Fruit fly (Drosophila melanogaster): ENCODE data around the gene NUCB1.

NUCB1 gene

DNA sequence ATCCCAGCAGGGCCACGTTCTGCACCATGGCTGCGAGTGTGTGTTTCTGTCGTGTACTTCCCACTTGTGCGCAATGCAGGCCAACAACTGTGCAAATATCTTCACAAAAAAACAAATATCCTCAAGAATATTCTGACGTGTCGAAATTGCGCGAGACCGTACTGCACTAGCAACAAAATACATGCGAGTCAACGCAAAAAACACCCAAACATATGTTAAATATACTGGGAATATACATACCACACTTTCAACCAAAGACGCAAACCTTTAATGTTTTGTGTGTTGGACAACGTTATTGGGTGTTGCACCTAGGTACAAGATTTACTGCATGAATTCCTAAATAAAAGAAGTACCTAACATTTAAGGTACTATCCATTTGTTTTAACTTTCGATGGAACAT lies at the start of gene NUCB1 (continued):
- TF ChIP-seq CG2116 (GFP tag; optimal IDR thresholded peaks at IDR 0.05) (peak; percentile 56), en (GFP tag; optimal IDR thresholded peaks at IDR 0.05) (no peak), Stat92E (GFP tag; optimal IDR thresholded peaks at IDR 0.05) (peak in 1 of 3 experiments; percentile 23), Neu2 (GFP tag; optimal IDR thresholded peaks at IDR 0.05; ENCODE audit: borderline replicate concordance) (no peak), ash1 (GFP tag; optimal IDR thresholded peaks at IDR 0.05) (no peak), chinmo (GFP tag; IDR thresholded peaks at IDR 0.05; ENCODE audit: partially characterized antibody) (no peak), CG8388 (GFP tag; optimal IDR thresholded peaks at IDR 0.05) (no peak), CG12155 (GFP tag; optimal IDR thresholded peaks at IDR 0.05) (peak; percentile 11), onecut (GFP tag; IDR thresholded peaks at IDR 0.05) (no peak), sisA (GFP tag; IDR thresholded peaks at IDR 0.05) (no peak), fd96Cb (tag; optimal IDR thresholded peaks at IDR 0.05) (no peak), CG1233 (GFP tag; optimal IDR thresholded peaks at IDR 0.05) (peak; percentile 8), disco-r (GFP tag; optimal IDR thresholded peaks at IDR 0.05) (peak; percentile 26), sob (GFP tag; IDR thresholded peaks at IDR 0.05) (peak; percentile 68), CG31388 (GFP tag; optimal IDR thresholded peaks at IDR 0.05) (no peak), prd (optimal IDR thresholded peaks at IDR 0.05) (no peak), prd (GFP tag; IDR thresholded peaks at IDR 0.05) (no peak), exex (tag; optimal IDR thresholded peaks at IDR 0.05) (no peak), dmrt99B (tag; optimal IDR thresholded peaks at IDR 0.05) (no peak), CG6654 (GFP tag; optimal IDR thresholded peaks at IDR 0.05) (no peak), toy (GFP tag; IDR thresholded peaks at IDR 0.05) (no peak), CG13287 (GFP tag; IDR thresholded peaks at IDR 0.05; ENCODE audit: partially characterized antibody) (peak; percentile 56; the same call in 1 of the 2 replicates), tup (GFP tag; optimal IDR thresholded peaks at IDR 0.05) (peak; percentile 27), CG18476 (GFP tag; optimal IDR thresholded peaks at IDR 0.05) (no peak), slbo (GFP tag; IDR thresholded peaks at IDR 0.05) (peak; percentile 58), Bteb2 (GFP tag; optimal IDR thresholded peaks at IDR 0.05) (peak; percentile 16), MTF-1 (GFP tag; optimal IDR thresholded peaks at IDR 0.05; ENCODE audit: borderline replicate concordance) (peak; percentile 36), Dbx (GFP tag; IDR thresholded peaks at IDR 0.05) (peak; percentile 69; the same call in 2 of the 3 replicates), otp (GFP tag; IDR thresholded peaks at IDR 0.05) (no peak), grau (tag; optimal IDR thresholded peaks at IDR 0.05) (no peak), Sox100B (GFP tag; optimal IDR thresholded peaks at IDR 0.05) (no peak), luna (GFP tag; optimal IDR thresholded peaks at IDR 0.05) (peak; percentile 26), croc (GFP tag; conservative IDR thresholded peaks at IDR 0.05) (no peak), CG31224 (GFP tag; IDR thresholded peaks at IDR 0.05) (no peak), abd-A (tag; optimal IDR thresholded peaks at IDR 0.05) (no peak), cas (GFP tag; IDR thresholded peaks at IDR 0.05) (no peak), CG8944 (GFP tag; optimal IDR thresholded peaks at IDR 0.05) (peak; percentile 33), CG9437 (GFP tag; optimal IDR thresholded peaks at IDR 0.05) (no peak), Dip3 (GFP tag; optimal IDR thresholded peaks at IDR 0.05) (peak; percentile 43), knrl (GFP tag; IDR thresholded peaks at IDR 0.05; ENCODE audit: partially characterized antibody) (peak; percentile 26; the same call in 1 of the 3 replicates), CG9215 (GFP tag; IDR thresholded peaks at IDR 0.05) (no peak), CG42726 (GFP tag; IDR thresholded peaks at IDR 0.05; ENCODE audit: partially characterized antibody) (no peak), Lim3 (GFP tag; IDR thresholded peaks at IDR 0.05) (no peak), CG6813 (GFP tag; optimal IDR thresholded peaks at IDR 0.05) (peak; percentile 16), CG7271 (tag; optimal IDR thresholded peaks at IDR 0.05) (peak; percentile 26), CG1024 (GFP tag; IDR thresholded peaks at IDR 0.05) (no peak; the same call in 1 of the 2 replicates), CG3726 (GFP tag; IDR thresholded peaks at IDR 0.05) (no peak), Oli (tag; optimal IDR thresholded peaks at IDR 0.05) (no peak), Hmr (GFP tag; optimal IDR thresholded peaks at IDR 0.05) (peak; percentile 72), ap (GFP tag; IDR thresholded peaks at IDR 0.05) (no peak), cg (GFP tag; optimal IDR thresholded peaks at IDR 0.05) (no peak)

Measured in whole organism, embryonic.